Fruit fly (Drosophila melanogaster) whole organism, embryonic: ENCODE results near the gene CG43208.

ENCODE experiments used
- B-H2 ChIP-seq: fragments of 200-800 bp; sonication (Bioruptor generic); optimal IDR thresholded peaks from 2 replicates; lab custom pipeline; 2018; ENCODE audit warnings: missing biosample characterization, mild to moderate bottlenecking, missing genetic modification characterization
- CG17328 ChIP-seq: fragments of 200-800 bp; sonication (Bioruptor generic); IDR thresholded peaks from 2 replicates; pipeline ENCODE4 v1.3.6; 2022; ENCODE audit warnings: missing biosample characterization, missing genetic modification characterization
- CHES-1-like ChIP-seq: fragments of 200-800 bp; sonication (Bioruptor generic); optimal IDR thresholded peaks from 2 replicates; lab custom pipeline; 2016; ENCODE audit warnings: missing biosample characterization, missing genetic modification characterization
- D ChIP-seq, 2 experiments: fragments of 200-800 bp in 1 of 2; fragments of >200 bp in 1 of 2; sonication (Bioruptor generic) in 1 of 2; optimal IDR thresholded peaks; 2 replicates in 1 of 2; 3 replicates in 1 of 2; lab custom pipeline; 2017; ENCODE audit warnings: mild to moderate bottlenecking in 1 of 2, missing biosample characterization in 1 of 2, missing genetic modification characterization in 1 of 2, missing genetic modification reagents in 1 of 2
- Sin3A ChIP-seq: fragments of >200 bp; optimal IDR thresholded peaks from 2 replicates; lab custom pipeline; 2018
- chif ChIP-seq, 2 experiments: fragments of 200-800 bp; sonication (Bioruptor generic); optimal IDR thresholded peaks; 3 replicates each; lab custom pipeline; 2016; ENCODE audit warnings: missing biosample characterization in 2 of 2, missing genetic modification characterization in 2 of 2
- ems ChIP-seq: fragments of 200-800 bp; sonication (Bioruptor generic); optimal IDR thresholded peaks from 3 replicates; lab custom pipeline; 2016; ENCODE audit warnings: missing biosample characterization, missing genetic modification characterization
- jigr1 ChIP-seq: fragments of 200-800 bp; sonication (Bioruptor generic); IDR thresholded peaks from 3 replicates; pipeline ENCODE4 v1.3.6; 2022; ENCODE audit warnings: missing biosample characterization, missing genetic modification characterization
- p53 ChIP-seq: fragments of 200-800 bp; sonication (Bioruptor generic); optimal IDR thresholded peaks from 2 replicates; lab custom pipeline; 2016; ENCODE audit warnings: missing biosample characterization, missing genetic modification characterization
- unpg ChIP-seq: fragments of 200-800 bp; sonication (Bioruptor generic); optimal IDR thresholded peaks from 3 replicates; lab custom pipeline; 2018; ENCODE audit warnings: missing biosample characterization, mild to moderate bottlenecking, missing genetic modification characterization, moderate library complexity

- no peak for TF ChIP-seq CG17328
- no peak for TF ChIP-seq B-H2 (GFP tag; lab: Kevin White, UChicago)
- TF ChIP-seq D (optimal IDR thresholded peaks at IDR 0.05; lab: Kevin White, UChicago): no peak
- no peak for TF ChIP-seq D (GFP tag; optimal IDR thresholded peaks at IDR 0.05; lab: Kevin White, UChicago)
- no peak for TF ChIP-seq unpg
- TF ChIP-seq ems (GFP tag; lab: Kevin White, UChicago): no peak
- TF ChIP-seq p53: no peak
- TF ChIP-seq CHES-1-like (GFP tag; lab: Kevin White, UChicago): no peak
- TF ChIP-seq Sin3A: no peak
- TF ChIP-seq jigr1 (GFP tag; lab: Robert Waterston, UW): no peak
- no peak for TF ChIP-seq chif (GFP tag; optimal IDR thresholded peaks at IDR 0.05; lab: Kevin White, UChicago)
Observed at dm6 chr3R:13275473-13275872, 27.8 kb upstream of the CG43208 start.
